Worm (Caenorhabditis elegans) whole organism, young adult: Measurements from ENCODE around the gene spd-3.

Experiments
- ama-1 ChIP-seq, 3 experiments: fragments of 150-350 bp in 1 of 3; sonication (generic microtip) in 2 of 3; optimal IDR thresholded peaks; 2 replicates each; lab custom pipeline; 2014 to 2018; ENCODE audit warnings: missing biosample characterization in 2 of 3, missing genetic modification characterization in 2 of 3, missing genetic modification reagents in 2 of 3
- him-1 ChIP-seq: sonication (generic microtip); optimal IDR thresholded peaks from 2 replicates; lab custom pipeline; 2016; ENCODE audit warnings: missing genotype, missing genetic modification reagents, missing genetic modification characterization, missing compliant biosample characterization

DNA sequence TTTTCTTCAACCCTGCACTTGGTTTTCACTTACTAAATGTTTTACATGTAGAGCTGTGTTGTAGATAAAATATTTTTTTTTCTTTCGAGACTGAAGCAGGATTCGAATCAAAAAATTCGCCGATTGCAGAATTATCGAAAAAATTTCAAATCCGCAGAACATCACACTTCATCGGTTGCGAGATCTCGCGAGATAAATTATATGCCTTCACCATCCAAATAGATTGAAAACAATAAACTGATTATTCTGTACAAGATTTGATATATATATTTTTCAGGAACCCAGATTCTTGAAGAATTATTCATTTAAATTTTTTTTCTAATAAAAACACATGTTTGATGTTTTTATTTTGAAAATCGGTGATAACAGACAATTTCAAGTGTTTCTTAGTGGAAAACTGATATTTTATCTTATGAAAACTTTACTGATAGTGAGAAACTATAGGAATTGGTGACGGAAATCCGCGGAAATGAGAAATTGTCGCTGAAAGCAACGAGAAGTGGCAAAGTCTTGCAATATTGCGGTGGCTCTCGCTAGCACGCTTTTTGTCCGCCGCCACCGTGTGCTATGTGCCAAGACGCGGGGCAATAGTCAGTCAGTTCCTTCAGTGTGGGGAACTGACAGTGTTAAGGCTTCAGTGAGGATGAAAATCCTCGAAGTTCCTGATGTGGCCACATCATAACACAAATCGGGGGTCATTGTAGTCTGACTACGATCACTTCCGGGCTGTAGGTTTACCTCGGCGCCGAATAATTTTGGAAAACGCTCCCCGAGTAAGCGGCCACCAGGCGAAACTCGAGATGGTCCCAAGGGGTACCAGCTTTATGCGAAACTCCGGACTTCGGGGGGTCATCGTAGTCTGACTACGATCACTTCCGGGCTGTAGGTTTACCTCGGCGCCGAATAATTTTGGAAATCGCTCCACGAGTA, 30.1 kb downstream of the spd-3 start:
- no peak for TF ChIP-seq him-1 (tag; lab: Kevin White, UChicago)
- TF ChIP-seq ama-1 (optimal IDR thresholded peaks at IDR 0.05; lab: Kevin White, UChicago): no peak
- no peak for TF ChIP-seq ama-1 (GFP tag; optimal IDR thresholded peaks at IDR 0.05; lab: Kevin White, UChicago)
